Worm (Caenorhabditis elegans) whole organism, late embryonic: ENCODE results near the gene vps-18.

Experiments
- C38D4.7 ChIP-seq: fragments of 200-800 bp; sonication (Bioruptor generic); optimal IDR thresholded peaks from 2 replicates; lab custom pipeline; 2018; ENCODE audit warnings: mild to moderate bottlenecking, missing genetic modification characterization, moderate library complexity, missing compliant biosample characterization
- K09A11.1 ChIP-seq: sonication (generic microtip); optimal IDR thresholded peaks from 2 replicates; lab custom pipeline; 2017; ENCODE audit warnings: antibody characterized with exemption, mild to moderate bottlenecking, missing genetic modification characterization, missing compliant biosample characterization; ENCODE audit not compliant: insufficient read depth
- ceh-14 ChIP-seq: sonication (generic microtip); optimal IDR thresholded peaks from 2 replicates; lab custom pipeline; 2016; ENCODE audit warnings: missing genotype, missing genetic modification characterization, missing compliant biosample characterization
- ceh-18 ChIP-seq: sonication (generic microtip); optimal IDR thresholded peaks from 2 replicates; lab custom pipeline; 2016; ENCODE audit warnings: missing genetic modification characterization, missing compliant biosample characterization
- ceh-19 ChIP-seq: fragments of 200-800 bp; sonication (Bioruptor generic); optimal IDR thresholded peaks from 2 replicates; lab custom pipeline; 2018; ENCODE audit warnings: mild to moderate bottlenecking, missing genetic modification characterization, missing compliant biosample characterization
- ceh-2 ChIP-seq: sonication (generic microtip); optimal IDR thresholded peaks from 2 replicates; lab custom pipeline; 2016; ENCODE audit warnings: missing genotype, missing genetic modification characterization, missing compliant biosample characterization
- ceh-24 ChIP-seq: sonication (generic microtip); optimal IDR thresholded peaks from 2 replicates; lab custom pipeline; 2016; ENCODE audit warnings: mild to moderate bottlenecking, missing genetic modification characterization, missing compliant biosample characterization
- ceh-30 ChIP-seq: fragments of 150-350 bp; optimal IDR thresholded peaks from 2 replicates; lab custom pipeline; 2014; ENCODE audit warnings: missing biosample characterization, missing genetic modification characterization
- ceh-31 ChIP-seq: sonication (generic microtip); optimal IDR thresholded peaks from 2 replicates; lab custom pipeline; 2016; ENCODE audit warnings: missing genetic modification characterization, missing compliant biosample characterization
- ceh-34 ChIP-seq: sonication (generic microtip); optimal IDR thresholded peaks from 2 replicates; lab custom pipeline; 2016; ENCODE audit warnings: mild to moderate bottlenecking, missing genetic modification characterization, missing compliant biosample characterization
- ceh-45 ChIP-seq: fragments of 200-800 bp; sonication (Bioruptor generic); IDR thresholded peaks from 2 replicates; pipeline ENCODE4 v1.3.6; 2022; ENCODE audit warnings: missing genetic modification reagents, missing genetic modification characterization, missing compliant biosample characterization
- ceh-6 ChIP-seq: fragments of 200-800 bp; sonication (Bioruptor generic); optimal IDR thresholded peaks from 2 replicates; lab custom pipeline; 2018; ENCODE audit warnings: mild to moderate bottlenecking, missing genetic modification characterization, missing compliant biosample characterization
- ceh-9 ChIP-seq: sonication (generic microtip); optimal IDR thresholded peaks from 2 replicates; lab custom pipeline; 2016; ENCODE audit warnings: mild to moderate bottlenecking, missing genetic modification characterization, inconsistent platforms, missing compliant biosample characterization
- che-1 ChIP-seq: sonication (generic microtip); optimal IDR thresholded peaks from 2 replicates; lab custom pipeline; 2016; ENCODE audit warnings: mild to moderate bottlenecking, missing genetic modification characterization, missing compliant biosample characterization
- dmd-4 ChIP-seq: sonication (generic microtip); optimal IDR thresholded peaks from 2 replicates; lab custom pipeline; 2016; ENCODE audit warnings: borderline replicate concordance, missing genetic modification characterization, missing compliant biosample characterization
- dve-1 ChIP-seq: sonication (generic microtip); optimal IDR thresholded peaks from 2 replicates; lab custom pipeline; 2017; ENCODE audit warnings: antibody characterized with exemption, mild to moderate bottlenecking, missing genetic modification characterization, missing compliant biosample characterization
- elt-2 ChIP-seq: sonication (generic microtip); optimal IDR thresholded peaks from 2 replicates; lab custom pipeline; 2016; ENCODE audit warnings: missing genetic modification reagents, missing genetic modification characterization, missing compliant biosample characterization
- elt-4 ChIP-seq: sonication (generic microtip); optimal IDR thresholded peaks from 2 replicates; lab custom pipeline; 2016; ENCODE audit warnings: missing genetic modification characterization, missing compliant biosample characterization
- eyg-1 ChIP-seq: sonication (generic microtip); optimal IDR thresholded peaks from 2 replicates; lab custom pipeline; 2016; ENCODE audit warnings: missing genotype, missing genetic modification characterization, missing compliant biosample characterization
- fax-1 ChIP-seq: sonication (generic microtip); optimal IDR thresholded peaks from 2 replicates; lab custom pipeline; 2016; ENCODE audit warnings: missing genotype, missing genetic modification characterization, missing compliant biosample characterization
- gmeb-2 ChIP-seq: sonication (generic microtip); optimal IDR thresholded peaks from 2 replicates; lab custom pipeline; 2016; ENCODE audit warnings: missing genetic modification characterization, inconsistent platforms, missing compliant biosample characterization
- hlh-15 ChIP-seq: sonication (generic microtip); optimal IDR thresholded peaks from 2 replicates; lab custom pipeline; 2016; ENCODE audit warnings: missing genetic modification characterization, missing compliant biosample characterization
- hlh-30 ChIP-seq: sonication (generic microtip); optimal IDR thresholded peaks from 2 replicates; lab custom pipeline; 2017; ENCODE audit warnings: antibody characterized with exemption, missing genetic modification characterization, missing compliant biosample characterization; ENCODE audit not compliant: insufficient read depth
- hlh-6 ChIP-seq: sonication (generic microtip); optimal IDR thresholded peaks from 2 replicates; lab custom pipeline; 2016; ENCODE audit warnings: missing genotype, missing genetic modification characterization, missing compliant biosample characterization
- hlh-8 ChIP-seq: sonication (generic microtip); optimal IDR thresholded peaks from 2 replicates; lab custom pipeline; 2016; ENCODE audit warnings: missing genotype, missing genetic modification characterization, missing compliant biosample characterization
- lim-6 ChIP-seq: sonication (generic microtip); optimal IDR thresholded peaks from 2 replicates; lab custom pipeline; 2016; ENCODE audit warnings: missing genetic modification characterization, missing compliant biosample characterization
- lin-11 ChIP-seq: fragments of 200-800 bp; sonication (Bioruptor generic); optimal IDR thresholded peaks from 2 replicates; lab custom pipeline; 2018; ENCODE audit warnings: mild to moderate bottlenecking, missing genetic modification characterization, missing compliant biosample characterization
- madf-2 ChIP-seq: sonication (generic microtip); optimal IDR thresholded peaks from 2 replicates; lab custom pipeline; 2017; ENCODE audit warnings: missing genetic modification characterization, missing compliant biosample characterization
- nhr-232 ChIP-seq: sonication (generic microtip); optimal IDR thresholded peaks from 2 replicates; lab custom pipeline; 2016; ENCODE audit warnings: missing genetic modification characterization, missing compliant biosample characterization
- npax-4 ChIP-seq: sonication (generic microtip); optimal IDR thresholded peaks from 2 replicates; lab custom pipeline; 2016; ENCODE audit warnings: missing genetic modification characterization, missing compliant biosample characterization
- odd-2 ChIP-seq: sonication (generic microtip); optimal IDR thresholded peaks from 2 replicates; lab custom pipeline; 2017; ENCODE audit warnings: antibody characterized with exemption, mild to moderate bottlenecking, missing genetic modification characterization, missing compliant biosample characterization
- pha-2 ChIP-seq: sonication (generic microtip); optimal IDR thresholded peaks from 2 replicates; lab custom pipeline; 2017; ENCODE audit warnings: mild to moderate bottlenecking, missing genetic modification characterization, missing compliant biosample characterization
- pqm-1 ChIP-seq: sonication (generic microtip); optimal IDR thresholded peaks from 2 replicates; lab custom pipeline; 2016; ENCODE audit warnings: missing genetic modification characterization, missing compliant biosample characterization
- pros-1 ChIP-seq: fragments of 150-350 bp; optimal IDR thresholded peaks from 2 replicates; lab custom pipeline; 2014; ENCODE audit warnings: missing biosample characterization, missing genetic modification reagents, missing genetic modification characterization
- ref-2 ChIP-seq: sonication (generic microtip); optimal IDR thresholded peaks from 2 replicates; lab custom pipeline; 2016; ENCODE audit warnings: missing genetic modification characterization, missing compliant biosample characterization
- sdc-2 ChIP-seq: sonication (generic microtip); optimal IDR thresholded peaks from 2 replicates; lab custom pipeline; 2016; ENCODE audit warnings: missing genotype, missing genetic modification characterization, missing compliant biosample characterization
- tbx-2 ChIP-seq: sonication (generic microtip); optimal IDR thresholded peaks from 2 replicates; lab custom pipeline; 2016; ENCODE audit warnings: missing genetic modification characterization, missing compliant biosample characterization
- tbx-7 ChIP-seq: sonication (generic microtip); optimal IDR thresholded peaks from 2 replicates; lab custom pipeline; 2016; ENCODE audit warnings: missing genotype, missing genetic modification characterization, missing compliant biosample characterization
- unc-3 ChIP-seq, 2 experiments: fragments of 200-800 bp in 1 of 2; sonication (Bioruptor generic) in 1 of 2; sonication (generic microtip) in 1 of 2; conservative IDR thresholded peaks in 1 of 2; optimal IDR thresholded peaks in 1 of 2; 2 replicates each; pipeline versions ENCODE4 v1.3.6 to Lab custom; 2016 to 2022; ENCODE audit warnings: missing compliant biosample characterization in 2 of 2, missing genetic modification characterization in 2 of 2, missing genetic modification reagents in 1 of 2
- unc-42 ChIP-seq: sonication (generic microtip); optimal IDR thresholded peaks from 2 replicates; lab custom pipeline; 2016; ENCODE audit warnings: missing genotype, missing genetic modification characterization, missing compliant biosample characterization

Gene vps-18

DNA sequence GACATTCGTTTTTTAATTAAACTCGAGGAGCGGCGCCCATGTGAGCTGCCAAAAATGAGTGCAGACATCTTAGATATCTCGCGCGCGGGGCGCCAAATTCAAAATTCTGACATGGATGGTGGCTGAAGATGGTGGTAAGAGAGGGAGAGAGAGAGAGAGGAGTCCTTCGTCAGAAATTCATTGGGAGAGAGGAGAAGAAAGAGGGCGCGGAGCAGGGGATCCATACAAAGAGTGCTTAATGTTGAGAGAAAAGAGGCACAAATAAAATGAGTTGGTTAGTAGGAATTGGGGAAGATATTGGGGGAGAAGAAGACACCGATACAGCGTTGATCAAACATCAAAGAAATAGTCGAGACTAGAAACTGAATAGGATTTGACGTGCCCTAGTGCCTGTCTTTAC is 7.5 kb upstream of the vps-18 start:
- TF ChIP-seq ceh-31 (tag; lab: Kevin White, UChicago) (peak; percentile 4), ref-2 (tag; lab: Kevin White, UChicago) (no peak), K09A11.1 (tag; lab: Kevin White, UChicago) (no peak), ceh-24 (tag; lab: Kevin White, UChicago) (no peak), ceh-45 (GFP tag; lab: Robert Waterston, UW) (no peak), unc-42 (peak; percentile 54), ceh-30 (tag; lab: Kevin White, UChicago) (no peak), nhr-232 (tag; lab: Kevin White, UChicago) (no peak), ceh-9 (tag; lab: Kevin White, UChicago) (no peak), ceh-6 (no peak), ceh-34 (tag; lab: Kevin White, UChicago) (no peak), odd-2 (tag; lab: Kevin White, UChicago) (no peak), ceh-2 (no peak)

ce11 chrII:4454823-4455222 is 6.1 kb upstream of the vps-18 start:
- TF ChIP-seq gmeb-2 = no peak
- peak; percentile 63 for TF ChIP-seq dve-1

- TF ChIP-seq hlh-6 (tag; lab: Kevin White, UChicago) = no peak
- no peak for TF ChIP-seq ceh-19 (GFP tag; lab: Kevin White, UChicago)
- peak; percentile 42 for TF ChIP-seq ceh-14 (tag; lab: Kevin White, UChicago)
- no peak for TF ChIP-seq ceh-30 (tag; lab: Kevin White, UChicago)
- no peak for TF ChIP-seq che-1 (tag; lab: Kevin White, UChicago)
- peak; percentile 53 for TF ChIP-seq unc-42
- no peak for TF ChIP-seq ceh-24 (tag; lab: Kevin White, UChicago)
- TF ChIP-seq odd-2 (tag; lab: Kevin White, UChicago) = no peak
- no peak for TF ChIP-seq tbx-2 (tag; lab: Kevin White, UChicago)
- TF ChIP-seq ceh-6 = no peak
- TF ChIP-seq pqm-1 = no peak
- TF ChIP-seq unc-3 (GFP tag; conservative IDR thresholded peaks at IDR 0.05; lab: Robert Waterston, UW) = no peak
- no peak for TF ChIP-seq unc-3 (tag; optimal IDR thresholded peaks at IDR 0.05; lab: Kevin White, UChicago)
- no peak for TF ChIP-seq elt-2
- peak; percentile 59 for TF ChIP-seq ceh-31 (tag; lab: Kevin White, UChicago)
- no peak for TF ChIP-seq hlh-15 (tag; lab: Kevin White, UChicago)
- peak; percentile 11 for TF ChIP-seq lim-6 (tag; lab: Kevin White, UChicago)
- peak; percentile 39 for TF ChIP-seq ceh-18
Observed at ce11 chrII:4456024-4456423, 4.9 kb upstream of the vps-18 start.

DNA sequence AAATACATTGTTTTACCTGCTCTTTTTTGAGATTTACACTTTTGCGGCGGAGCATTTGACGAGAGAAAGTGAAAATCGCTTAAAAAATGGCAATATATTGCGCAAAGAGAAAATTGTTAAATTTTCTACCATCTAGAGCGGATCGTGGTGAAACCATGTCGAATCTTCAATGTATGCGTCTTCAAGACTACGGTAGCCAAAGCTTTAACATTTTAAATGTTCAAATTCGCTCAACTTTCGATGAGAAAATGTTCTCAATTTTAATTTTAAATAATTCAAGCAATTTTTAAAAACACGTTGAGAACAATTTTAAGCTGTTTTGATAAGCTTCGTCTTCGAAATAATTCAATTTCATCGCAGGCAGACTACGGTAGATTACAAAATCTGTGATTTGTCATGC is 633 bp upstream of the vps-18 start:
- no peak for TF ChIP-seq hlh-15 (tag; lab: Kevin White, UChicago)
- TF ChIP-seq lin-11 (tag; lab: Kevin White, UChicago) = no peak
- no peak for TF ChIP-seq hlh-30 (tag; lab: Kevin White, UChicago)
- no peak for TF ChIP-seq npax-4
- no peak for TF ChIP-seq pros-1 (tag; lab: Kevin White, UChicago)
- no peak for TF ChIP-seq K09A11.1 (tag; lab: Kevin White, UChicago)

DNA sequence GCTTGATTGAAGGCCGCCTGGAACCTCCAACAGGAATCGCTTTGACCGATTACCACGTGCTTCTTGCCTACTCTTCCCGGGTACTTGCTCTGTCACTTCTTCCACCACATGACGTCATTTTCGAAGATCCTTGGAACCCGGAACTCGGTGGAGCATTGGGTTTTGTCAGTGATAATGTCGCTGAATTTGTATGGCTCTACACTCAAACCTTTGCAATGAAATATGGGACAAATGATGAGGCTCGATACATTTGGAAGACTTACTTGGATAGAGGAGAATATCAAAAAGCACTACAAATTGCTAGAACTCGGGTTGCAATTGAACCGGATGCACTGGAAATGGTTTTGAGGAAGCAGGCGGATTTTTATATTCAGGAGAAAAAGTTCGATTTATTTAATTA is 1.9 kb downstream of the vps-18 start:
- no peak for TF ChIP-seq elt-4 (tag; lab: Kevin White, UChicago)
- no peak for TF ChIP-seq ref-2 (tag; lab: Kevin White, UChicago)
- TF ChIP-seq madf-2 (tag; lab: Kevin White, UChicago) = no peak
- TF ChIP-seq odd-2 (tag; lab: Kevin White, UChicago) = no peak
- TF ChIP-seq pha-2 (tag; lab: Kevin White, UChicago) = no peak
- TF ChIP-seq C38D4.7 (GFP tag; lab: Kevin White, UChicago) = no peak
- TF ChIP-seq unc-3 (GFP tag; conservative IDR thresholded peaks at IDR 0.05; lab: Robert Waterston, UW) = no peak
- no peak for TF ChIP-seq unc-3 (tag; optimal IDR thresholded peaks at IDR 0.05; lab: Kevin White, UChicago)
- TF ChIP-seq ceh-18 = no peak
- no peak for TF ChIP-seq hlh-8
- TF ChIP-seq npax-4 = no peak
- no peak for TF ChIP-seq dmd-4 (tag; lab: Kevin White, UChicago)
- no peak for TF ChIP-seq sdc-2 (tag; lab: Kevin White, UChicago)
- no peak for TF ChIP-seq fax-1 (tag; lab: Kevin White, UChicago)
- no peak for TF ChIP-seq tbx-7
- TF ChIP-seq ceh-30 (tag; lab: Kevin White, UChicago) = no peak
- TF ChIP-seq gmeb-2 = no peak
- no peak for TF ChIP-seq lin-11 (tag; lab: Kevin White, UChicago)
- TF ChIP-seq eyg-1 = no peak
- no peak for TF ChIP-seq tbx-2 (tag; lab: Kevin White, UChicago)
- TF ChIP-seq hlh-15 (tag; lab: Kevin White, UChicago) = no peak
